Fruit fly (Drosophila melanogaster) whole organism, embryonic: ENCODE measurements around the gene CG32161.

Source experiments
- Atf6 ChIP-seq: fragments of 200-800 bp; sonication (Bioruptor generic); IDR thresholded peaks from 2 replicates; pipeline ENCODE4 v1.3.6; 2022; ENCODE audit warnings: missing biosample characterization, missing genetic modification characterization
- CG10366 ChIP-seq: fragments of 200-800 bp; sonication (Bioruptor generic); IDR thresholded peaks from 2 replicates; pipeline ENCODE4 v1.3.6; 2022; ENCODE audit warnings: missing biosample characterization, missing genetic modification characterization
- CG11247 ChIP-seq: fragments of 200-800 bp; sonication (Bioruptor generic); IDR thresholded peaks from 2 replicates; pipeline ENCODE4 v1.3.6; 2022; ENCODE audit warnings: missing biosample characterization, missing genetic modification characterization
- CG12104 ChIP-seq: fragments of 200-800 bp; sonication (Bioruptor generic); optimal IDR thresholded peaks from 3 replicates; lab custom pipeline; 2016; ENCODE audit warnings: missing biosample characterization, missing genetic modification characterization
- CG13287 ChIP-seq: fragments of 200-800 bp; sonication (Bioruptor generic); IDR thresholded peaks from 2 replicates; pipeline ENCODE4 v1.3.6; 2022; ENCODE audit warnings: missing biosample characterization, missing genetic modification characterization; ENCODE audit not compliant: partially characterized antibody
- CG13624 ChIP-seq: fragments of 200-800 bp; sonication (Bioruptor generic); optimal IDR thresholded peaks from 2 replicates; lab custom pipeline; 2016; ENCODE audit warnings: missing biosample characterization, missing genetic modification characterization
- CG14441 ChIP-seq: fragments of 200-800 bp; sonication (Bioruptor generic); IDR thresholded peaks from 2 replicates; pipeline ENCODE4 v1.3.6; 2022; ENCODE audit warnings: missing biosample characterization, missing genetic modification characterization
- CG15269 ChIP-seq: fragments of 200-800 bp; sonication (Bioruptor generic); optimal IDR thresholded peaks from 2 replicates; lab custom pipeline; 2018; ENCODE audit warnings: missing biosample characterization, mild to moderate bottlenecking, missing genetic modification characterization, moderate library complexity
- CG18262 ChIP-seq: fragments of 200-800 bp; optimal IDR thresholded peaks from 3 replicates; lab custom pipeline; 2019; ENCODE audit warnings: missing biosample characterization, mild to moderate bottlenecking, missing genetic modification characterization, moderate library complexity
- CG18599 ChIP-seq: fragments of 200-800 bp; sonication (Bioruptor generic); optimal IDR thresholded peaks from 3 replicates; lab custom pipeline; 2017; ENCODE audit warnings: missing biosample characterization, missing genetic modification characterization, mild to moderate bottlenecking, moderate library complexity, missing genetic modification reagents
- CG2202 ChIP-seq: fragments of 200-800 bp; sonication (Bioruptor generic); optimal IDR thresholded peaks from 2 replicates; lab custom pipeline; 2018; ENCODE audit warnings: missing biosample characterization, mild to moderate bottlenecking, missing genetic modification characterization
- CG2678 ChIP-seq: fragments of 200-800 bp; sonication (Bioruptor generic); optimal IDR thresholded peaks from 3 replicates; lab custom pipeline; 2019; ENCODE audit warnings: missing biosample characterization, mild to moderate bottlenecking, missing genetic modification characterization, moderate library complexity
- CG3163 ChIP-seq: fragments of 200-800 bp; sonication (Bioruptor generic); optimal IDR thresholded peaks from 3 replicates; lab custom pipeline; 2016; ENCODE audit warnings: missing biosample characterization, missing genetic modification characterization
- CG6272 ChIP-seq: fragments of 200-800 bp; sonication (Bioruptor generic); IDR thresholded peaks from 2 replicates; pipeline ENCODE4 v1.3.6; 2022; ENCODE audit warnings: missing biosample characterization, missing genetic modification characterization
- CG7745 ChIP-seq: fragments of 200-800 bp; sonication (Bioruptor generic); optimal IDR thresholded peaks from 2 replicates; lab custom pipeline; 2018; ENCODE audit warnings: missing biosample characterization, mild to moderate bottlenecking, missing genetic modification characterization, moderate library complexity
- CG8388 ChIP-seq: fragments of 200-800 bp; sonication (Bioruptor generic); optimal IDR thresholded peaks from 2 replicates; lab custom pipeline; 2019; ENCODE audit warnings: missing biosample characterization, mild to moderate bottlenecking, missing genetic modification characterization, moderate library complexity
- CG9817 ChIP-seq: fragments of 200-800 bp; sonication (Bioruptor generic); optimal IDR thresholded peaks from 2 replicates; lab custom pipeline; 2018; ENCODE audit warnings: missing biosample characterization, mild to moderate bottlenecking, missing genetic modification characterization, moderate library complexity
- CoRest ChIP-seq: fragments of 200-800 bp; sonication (Bioruptor generic); optimal IDR thresholded peaks from 3 replicates; lab custom pipeline; 2018; ENCODE audit warnings: missing biosample characterization, mild to moderate bottlenecking, missing genetic modification characterization, moderate library complexity
- D19A ChIP-seq: fragments of 200-800 bp; optimal IDR thresholded peaks from 3 replicates; lab custom pipeline; 2019; ENCODE audit warnings: missing biosample characterization, mild to moderate bottlenecking, missing genetic modification characterization, moderate library complexity
- ERR ChIP-seq: fragments of 200-800 bp; sonication (Bioruptor generic); optimal IDR thresholded peaks from 2 replicates; lab custom pipeline; 2016; ENCODE audit warnings: missing biosample characterization, missing genetic modification characterization
- HLH3B ChIP-seq: fragments of 200-800 bp; sonication (Bioruptor generic); IDR thresholded peaks from 2 replicates; pipeline ENCODE4 v1.3.6; 2022; ENCODE audit warnings: missing biosample characterization, missing genetic modification characterization
- HLH54F ChIP-seq: fragments of 200-800 bp; sonication (Bioruptor generic); optimal IDR thresholded peaks from 3 replicates; lab custom pipeline; 2016; ENCODE audit warnings: missing biosample characterization, missing genetic modification characterization
- Mad ChIP-seq: fragments of 200-800 bp; sonication (Bioruptor generic); optimal IDR thresholded peaks from 2 replicates; lab custom pipeline; 2016; ENCODE audit warnings: missing biosample characterization, missing genetic modification characterization
- Optix ChIP-seq: fragments of 200-800 bp; sonication (Bioruptor generic); IDR thresholded peaks from 3 replicates; pipeline ENCODE4 v1.3.6; 2022; ENCODE audit warnings: missing biosample characterization, missing genetic modification characterization
- Rx ChIP-seq: fragments of 200-800 bp; sonication (Bioruptor generic); IDR thresholded peaks from 2 replicates; pipeline ENCODE4 v1.3.6; 2022; ENCODE audit warnings: missing biosample characterization, missing genetic modification characterization
- Sox102F ChIP-seq: fragments of 200-800 bp; sonication (Bioruptor generic); optimal IDR thresholded peaks from 2 replicates; lab custom pipeline; 2018; ENCODE audit warnings: missing biosample characterization, mild to moderate bottlenecking, missing genetic modification characterization, moderate library complexity
- Xrp1 ChIP-seq: fragments of 200-800 bp; sonication (Bioruptor generic); IDR thresholded peaks from 2 replicates; pipeline ENCODE4 v1.3.6; 2022; ENCODE audit warnings: missing biosample characterization, missing genetic modification characterization
- aop ChIP-seq: fragments of 200-800 bp; sonication (Bioruptor generic); IDR thresholded peaks from 2 replicates; pipeline ENCODE4 v1.3.6; 2022; ENCODE audit warnings: missing biosample characterization, missing genetic modification characterization
- ara ChIP-seq: fragments of 200-800 bp; sonication (Bioruptor generic); IDR thresholded peaks from 2 replicates; pipeline ENCODE4 v1.3.6; 2022; ENCODE audit warnings: missing biosample characterization, missing genetic modification characterization
- cg ChIP-seq: fragments of 200-800 bp; sonication (Bioruptor generic); optimal IDR thresholded peaks from 3 replicates; lab custom pipeline; 2019; ENCODE audit warnings: missing biosample characterization, mild to moderate bottlenecking, missing genetic modification characterization, moderate library complexity
- ci ChIP-seq: fragments of 200-800 bp; sonication (Bioruptor generic); IDR thresholded peaks from 3 replicates; pipeline ENCODE4 v1.3.6; 2022; ENCODE audit warnings: missing biosample characterization, missing genetic modification characterization
- crp ChIP-seq, 2 experiments: fragments of 200-800 bp; sonication (Bioruptor generic); optimal IDR thresholded peaks; 2 replicates in 1 of 2; 3 replicates in 1 of 2; lab custom pipeline; 2017; ENCODE audit warnings: missing biosample characterization in 2 of 2, missing genetic modification characterization in 2 of 2, mild to moderate bottlenecking in 1 of 2, moderate library complexity in 1 of 2
- danr ChIP-seq: fragments of 200-800 bp; sonication (Bioruptor generic); IDR thresholded peaks from 2 replicates; pipeline ENCODE4 v1.3.6; 2022; ENCODE audit warnings: missing biosample characterization, missing genetic modification characterization
- dimm ChIP-seq: fragments of 200-800 bp; sonication (Bioruptor generic); IDR thresholded peaks from 2 replicates; pipeline ENCODE4 v1.3.6; 2022; ENCODE audit warnings: missing biosample characterization, missing genetic modification characterization
- emc ChIP-seq: fragments of 200-800 bp; sonication (Bioruptor generic); optimal IDR thresholded peaks from 2 replicates; lab custom pipeline; 2016; ENCODE audit warnings: missing biosample characterization, missing genetic modification characterization
- esg ChIP-seq: fragments of 200-800 bp; sonication (Bioruptor generic); conservative IDR thresholded peaks from 2 replicates; pipeline ENCODE4 v1.3.6; 2022; ENCODE audit warnings: missing biosample characterization, missing genetic modification characterization
- fd96Cb ChIP-seq: fragments of 200-800 bp; sonication (Bioruptor generic); optimal IDR thresholded peaks from 2 replicates; lab custom pipeline; 2018; ENCODE audit warnings: missing biosample characterization, mild to moderate bottlenecking, missing genetic modification characterization, moderate library complexity
- ftz-f1 ChIP-seq: fragments of 200-800 bp; sonication (Bioruptor generic); optimal IDR thresholded peaks from 2 replicates; lab custom pipeline; 2016; ENCODE audit warnings: missing biosample characterization, missing genetic modification characterization
- kah ChIP-seq: fragments of 200-800 bp; sonication (Bioruptor generic); optimal IDR thresholded peaks from 2 replicates; lab custom pipeline; 2018; ENCODE audit warnings: missing biosample characterization, mild to moderate bottlenecking, missing genetic modification characterization
- mam ChIP-seq: fragments of 200-800 bp; sonication (Bioruptor generic); optimal IDR thresholded peaks from 3 replicates; lab custom pipeline; 2016; ENCODE audit warnings: missing biosample characterization, missing genetic modification characterization
- mirr ChIP-seq: fragments of 200-800 bp; sonication (Bioruptor generic); optimal IDR thresholded peaks from 3 replicates; lab custom pipeline; 2018; ENCODE audit warnings: missing biosample characterization, mild to moderate bottlenecking, missing genetic modification characterization
- mld ChIP-seq: fragments of 200-800 bp; sonication (Bioruptor generic); IDR thresholded peaks from 3 replicates; pipeline ENCODE4 v1.3.6; 2022; ENCODE audit warnings: missing biosample characterization, missing genetic modification characterization; ENCODE audit not compliant: partially characterized antibody
- nmo ChIP-seq: fragments of 200-800 bp; sonication (Bioruptor generic); optimal IDR thresholded peaks from 2 replicates; lab custom pipeline; 2018; ENCODE audit warnings: missing biosample characterization, mild to moderate bottlenecking, missing genetic modification characterization, moderate library complexity
- otp ChIP-seq: fragments of 200-800 bp; sonication (Bioruptor generic); IDR thresholded peaks from 3 replicates; pipeline ENCODE4, ENCODE4 v1.3.6; 2022; ENCODE audit warnings: missing biosample characterization, missing genetic modification characterization
- phol ChIP-seq: fragments of 200-800 bp; sonication (Bioruptor generic); optimal IDR thresholded peaks from 3 replicates; lab custom pipeline; 2018; ENCODE audit warnings: missing biosample characterization, mild to moderate bottlenecking, missing genetic modification characterization, moderate library complexity
- scrt ChIP-seq: fragments of 200-800 bp; sonication (Bioruptor generic); optimal IDR thresholded peaks from 2 replicates; lab custom pipeline; 2018; ENCODE audit warnings: missing biosample characterization, mild to moderate bottlenecking, missing genetic modification characterization, moderate library complexity
- sens ChIP-seq: fragments of 200-800 bp; sonication (Bioruptor generic); peaks from one replicate; lab custom pipeline; 2016; ENCODE audit warnings: missing biosample characterization, missing genetic modification characterization
- tio ChIP-seq: fragments of 200-800 bp; sonication (Bioruptor generic); optimal IDR thresholded peaks from 2 replicates; lab custom pipeline; 2017; ENCODE audit warnings: missing biosample characterization, missing genetic modification characterization, inconsistent platforms
- zfh1 ChIP-seq: fragments of 200-800 bp; sonication (Bioruptor generic); IDR thresholded peaks from 3 replicates; pipeline ENCODE4 v1.3.6; 2022; ENCODE audit warnings: missing biosample characterization, missing genetic modification characterization

CG32161 gene

dm6 chr3L:16804627-16805026 lies 41.4 kb upstream of the CG32161 start, which contains the start of gene nudC (continued):
- TF ChIP-seq ERR (GFP tag; lab: Kevin White, UChicago): no peak
- no peak for TF ChIP-seq cg (GFP tag; lab: Kevin White, UChicago)
- TF ChIP-seq Optix (GFP tag; lab: Robert Waterston, UW): 0 out of 3 replicates have a peak, but pooled peaks have one; percentile 38
- TF ChIP-seq kah (GFP tag; lab: Kevin White, UChicago): no peak
- peak; percentile 49 for TF ChIP-seq sens
- no peak for TF ChIP-seq CG11247
- no peak for TF ChIP-seq emc
- no peak for TF ChIP-seq CG7745
- TF ChIP-seq tio (GFP tag; lab: Kevin White, UChicago): no peak
- TF ChIP-seq otp: 0 out of 3 replicates have a peak, but pooled peaks have one; percentile 59
- TF ChIP-seq dimm (GFP tag; lab: Robert Waterston, UW): no peak
- no peak for TF ChIP-seq CG13287 (GFP tag; lab: Robert Waterston, UW)
- TF ChIP-seq CG8388 (GFP tag; lab: Kevin White, UChicago): no peak
- TF ChIP-seq mld: no peak
- no peak for TF ChIP-seq Atf6
- no peak for TF ChIP-seq Rx (GFP tag; lab: Robert Waterston, UW)
- TF ChIP-seq CoRest (tag; lab: Kevin White, UChicago): no peak
- no peak for TF ChIP-seq HLH54F (GFP tag; lab: Kevin White, UChicago)
- TF ChIP-seq aop (GFP tag; lab: Robert Waterston, UW): no peak
- peak; percentile 20; the same call in 1 of the 2 replicates for TF ChIP-seq HLH3B (GFP tag; lab: Robert Waterston, UW)
- no peak for TF ChIP-seq CG12104 (GFP tag; lab: Kevin White, UChicago)
- TF ChIP-seq mirr (GFP tag; lab: Kevin White, UChicago): peak; percentile 5
- TF ChIP-seq ci (GFP tag; lab: Robert Waterston, UW): peak; percentile 47; the same call in 1 of the 3 replicates
- no peak for TF ChIP-seq phol (tag; lab: Kevin White, UChicago)
- no peak for TF ChIP-seq Xrp1 (GFP tag; lab: Robert Waterston, UW)
- TF ChIP-seq CG6272: no peak
- no peak for TF ChIP-seq crp (GFP tag; optimal IDR thresholded peaks at IDR 0.05; lab: Kevin White, UChicago)
- TF ChIP-seq CG10366: no peak
- no peak for TF ChIP-seq esg (GFP tag; lab: Robert Waterston, UW)

DNA sequence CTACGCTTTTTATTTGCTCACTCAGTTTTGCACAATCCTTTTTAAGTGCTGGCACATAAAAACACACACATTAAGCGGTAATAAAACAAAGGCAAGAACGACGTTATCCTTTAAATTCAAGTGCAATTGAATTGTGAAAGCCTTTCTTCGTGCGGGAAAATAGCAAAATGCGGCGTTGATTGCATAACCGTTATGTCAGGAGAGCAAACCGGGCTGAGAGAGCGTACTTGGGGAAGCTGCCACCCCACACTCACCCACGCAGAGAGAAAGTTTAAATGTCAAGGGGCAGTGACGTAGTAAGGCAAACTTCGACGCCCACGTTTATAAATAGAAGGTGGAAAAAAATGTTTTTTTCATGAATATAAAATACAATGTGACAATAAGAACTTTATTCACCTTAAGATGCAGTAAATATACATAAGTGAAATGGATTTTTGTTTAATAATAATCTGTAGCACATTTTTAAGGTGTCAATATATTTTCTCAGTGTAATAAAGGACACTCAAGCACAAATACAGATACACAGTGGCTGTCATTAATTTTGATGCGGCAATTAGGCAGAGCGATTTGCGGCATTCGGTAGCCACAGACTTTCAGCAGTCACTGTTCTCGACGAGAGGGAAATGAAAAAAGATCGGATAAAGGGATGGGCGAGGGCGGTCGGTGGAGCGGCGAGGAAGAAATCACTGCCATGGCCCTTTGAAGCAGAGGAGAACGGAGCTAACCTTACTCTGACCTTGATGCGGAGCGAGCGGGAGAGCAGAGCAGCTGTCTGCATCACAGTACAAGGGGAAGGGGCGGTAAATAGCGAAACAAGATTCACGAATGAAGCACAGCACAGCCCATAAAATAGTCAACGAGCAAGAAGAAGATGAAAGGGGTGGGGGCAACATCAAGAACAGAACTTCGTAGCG lies 40.0 kb upstream of the CG32161 start:
- peak; percentile 51 for TF ChIP-seq mam (GFP tag; lab: Kevin White, UChicago)
- TF ChIP-seq CG15269 (tag; lab: Kevin White, UChicago): peak; percentile 59
- peak; percentile 47 for TF ChIP-seq fd96Cb (tag; lab: Kevin White, UChicago)
- peak; percentile 52 for TF ChIP-seq scrt
- peak; percentile 56 for TF ChIP-seq HLH54F (GFP tag; lab: Kevin White, UChicago)
- TF ChIP-seq Sox102F (GFP tag; lab: Kevin White, UChicago): peak; percentile 47
- TF ChIP-seq CG2678 (tag; lab: Kevin White, UChicago): peak; percentile 73
- peak; percentile 31; the same call in 1 of the 2 replicates for TF ChIP-seq CG14441 (GFP tag; lab: Robert Waterston, UW)
- TF ChIP-seq CG9817 (tag; lab: Kevin White, UChicago): peak; percentile 44
- no peak for TF ChIP-seq danr
- TF ChIP-seq CG18599 (GFP tag; lab: Kevin White, UChicago): peak; percentile 87
- TF ChIP-seq ftz-f1: peak; percentile 90
- no peak for TF ChIP-seq CG3163 (GFP tag; lab: Kevin White, UChicago)
- peak; percentile 44 for TF ChIP-seq CG2202 (tag; lab: Kevin White, UChicago)
- TF ChIP-seq nmo (GFP tag; lab: Kevin White, UChicago): peak; percentile 38
- peak; percentile 55 for TF ChIP-seq CG18262
- TF ChIP-seq D19A (tag; lab: Kevin White, UChicago): peak; percentile 60
- no peak for TF ChIP-seq Mad (GFP tag; lab: Kevin White, UChicago)
- peak; percentile 61 for TF ChIP-seq CG13624 (GFP tag; lab: Kevin White, UChicago)
- TF ChIP-seq zfh1 (GFP tag; lab: Robert Waterston, UW): peak; percentile 44; the same call in 1 of the 3 replicates
- peak; percentile 42; the same call in 1 of the 2 replicates for TF ChIP-seq ara (GFP tag; lab: Robert Waterston, UW)
